Worm (Caenorhabditis elegans) whole organism, young adult: ENCODE data around the gene F55F10.3.
A peak's percentile ranks its signal among the peaks of the same experiment; 100 is the strongest.

ENCODE experiments used
- ama-1 ChIP-seq, 3 experiments: fragments of 150-350 bp in 1 of 3; sonication (generic microtip) in 2 of 3; optimal IDR thresholded peaks; 2 replicates each; lab custom pipeline; 2014 to 2018; ENCODE audit warnings: missing biosample characterization in 2 of 3, missing genetic modification characterization in 2 of 3, missing genetic modification reagents in 2 of 3
- ceh-91 ChIP-seq: fragments of 200-800 bp; sonication (Bioruptor generic); IDR thresholded peaks from 2 replicates; pipeline ENCODE4 v1.3.6; 2022; ENCODE audit warnings: missing genetic modification reagents, missing genetic modification characterization, missing compliant biosample characterization
- lsl-1 ChIP-seq: fragments of 200-800 bp; sonication (Bioruptor generic); optimal IDR thresholded peaks from 2 replicates; lab custom pipeline; 2018; ENCODE audit warnings: mild to moderate bottlenecking, missing genetic modification characterization, moderate library complexity, missing compliant biosample characterization
- nfya-1 ChIP-seq: sonication (generic microtip); optimal IDR thresholded peaks from 2 replicates; lab custom pipeline; 2017; ENCODE audit warnings: antibody characterized with exemption, missing compliant biosample characterization, missing genetic modification characterization, borderline replicate concordance; ENCODE audit not compliant: insufficient read depth
- pbrm-1 ChIP-seq: fragments of 200-800 bp; sonication (Bioruptor generic); IDR thresholded peaks from 2 replicates; pipeline ENCODE4 v1.3.6; 2022; ENCODE audit warnings: missing genetic modification reagents, missing genetic modification characterization, missing compliant biosample characterization
- rcor-1 ChIP-seq: fragments of 200-800 bp; sonication (Bioruptor generic); IDR thresholded peaks from 2 replicates; pipeline ENCODE4 v1.3.6; 2022; ENCODE audit warnings: missing genetic modification reagents, missing genetic modification characterization, missing compliant biosample characterization
- rpc-1 ChIP-seq, 2 experiments: fragments of 150-350 bp in 1 of 2; sonication (generic microtip) in 1 of 2; optimal IDR thresholded peaks; 2 replicates each; lab custom pipeline; 2014 to 2018; ENCODE audit warnings: missing biosample characterization in 1 of 2, missing genetic modification characterization in 1 of 2, missing genetic modification reagents in 1 of 2, missing genotype in 1 of 2
- snpc-1.1 ChIP-seq: sonication (generic microtip); optimal IDR thresholded peaks from 2 replicates; lab custom pipeline; 2017; ENCODE audit warnings: missing genetic modification characterization, mild to moderate bottlenecking, missing compliant biosample characterization, antibody characterized with exemption, moderate library complexity, missing genotype, missing genetic modification reagents; ENCODE audit not compliant: insufficient read depth
- snpc-4 ChIP-seq, 5 experiments: fragments of 150-350 bp in 1 of 5; sonication (generic microtip) in 4 of 5; optimal IDR thresholded peaks; 2 replicates each; lab custom pipeline; 2014 to 2018; ENCODE audit warnings: missing genetic modification characterization in 5 of 5, missing biosample characterization in 3 of 5, antibody characterized with exemption in 2 of 5, mild to moderate bottlenecking in 2 of 5, missing compliant biosample characterization in 2 of 5, missing genotype in 2 of 5, moderate library complexity in 2 of 5, missing genetic modification reagents in 1 of 5
- unc-62 ChIP-seq: fragments of 150-350 bp; optimal IDR thresholded peaks from 2 replicates; lab custom pipeline; 2014; ENCODE audit warnings: missing biosample characterization, missing genetic modification reagents, missing genetic modification characterization
- ztf-22 ChIP-seq: fragments of 200-800 bp; sonication (Bioruptor generic); optimal IDR thresholded peaks from 2 replicates; lab custom pipeline; 2018; ENCODE audit warnings: mild to moderate bottlenecking, missing genetic modification characterization, moderate library complexity, missing compliant biosample characterization

- TF ChIP-seq unc-62 (GFP tag; lab: Kevin White, UChicago): no peak
- no peak for TF ChIP-seq snpc-1.1 (tag; lab: Kevin White, UChicago)
- TF ChIP-seq ama-1 (optimal IDR thresholded peaks at IDR 0.05; lab: Kevin White, UChicago): no peak
- TF ChIP-seq ama-1 (GFP tag; optimal IDR thresholded peaks at IDR 0.05; lab: Kevin White, UChicago): no peak
- TF ChIP-seq lsl-1 (GFP tag; lab: Kevin White, UChicago): peak; percentile 83
- TF ChIP-seq rpc-1 (optimal IDR thresholded peaks at IDR 0.05; lab: Kevin White, UChicago): no peak
- no peak for TF ChIP-seq rpc-1 (tag; optimal IDR thresholded peaks at IDR 0.05; lab: Kevin White, UChicago)
- peak; percentile 97 for TF ChIP-seq ceh-91 (GFP tag; lab: Robert Waterston, UW)
- no peak for TF ChIP-seq nfya-1 (tag; lab: Kevin White, UChicago)
- peak; percentile 55 for TF ChIP-seq snpc-4 (GFP tag; optimal IDR thresholded peaks at IDR 0.05; lab: Kevin White, UChicago)
- peak; percentile 25 to 82 (median 74) for TF ChIP-seq snpc-4 (tag; optimal IDR thresholded peaks at IDR 0.05; lab: Kevin White, UChicago)
- peak; percentile 98 for TF ChIP-seq pbrm-1
- TF ChIP-seq rcor-1 (GFP tag; lab: Robert Waterston, UW): peak; percentile 98
- peak; percentile 47 for TF ChIP-seq ztf-22 (GFP tag; lab: Kevin White, UChicago)
Measured at ce11 chrIV:4390438-4390894, 30.7 kb downstream of the F55F10.3 start, which contains the start of the genes rpl-7A and set-21.
